Fruit fly (Drosophila melanogaster) whole organism, embryonic: ENCODE measurements around the gene drn.

Source experiments
- Bgb ChIP-seq: fragments of 200-800 bp; sonication (Bioruptor generic); IDR thresholded peaks from 2 replicates; pipeline ENCODE4 v1.3.6; 2022; ENCODE audit warnings: missing biosample characterization, missing genetic modification characterization; ENCODE audit not compliant: partially characterized antibody
- CG1024 ChIP-seq: fragments of 200-800 bp; sonication (Bioruptor generic); IDR thresholded peaks from 2 replicates; pipeline ENCODE4 v1.3.6; 2022; ENCODE audit warnings: missing biosample characterization, missing genetic modification characterization
- CG10267 ChIP-seq: fragments of 200-800 bp; sonication (Bioruptor generic); optimal IDR thresholded peaks from 2 replicates; lab custom pipeline; 2018; ENCODE audit warnings: missing biosample characterization, mild to moderate bottlenecking, missing genetic modification characterization, moderate library complexity
- CG10274 ChIP-seq: fragments of 200-800 bp; sonication (Bioruptor generic); optimal IDR thresholded peaks from 3 replicates; lab custom pipeline; 2017; ENCODE audit warnings: missing biosample characterization, mild to moderate bottlenecking, missing genetic modification characterization
- CG11085 ChIP-seq: fragments of 200-800 bp; sonication (Bioruptor generic); IDR thresholded peaks from 2 replicates; pipeline ENCODE4 v1.3.6; 2022; ENCODE audit warnings: missing biosample characterization, missing genetic modification characterization
- CG11247 ChIP-seq: fragments of 200-800 bp; sonication (Bioruptor generic); IDR thresholded peaks from 2 replicates; pipeline ENCODE4 v1.3.6; 2022; ENCODE audit warnings: missing biosample characterization, missing genetic modification characterization
- CG12299 ChIP-seq: fragments of 200-800 bp; sonication (Bioruptor generic); optimal IDR thresholded peaks from 2 replicates; lab custom pipeline; 2018; ENCODE audit warnings: missing biosample characterization, mild to moderate bottlenecking, missing genetic modification characterization
- CG14710 ChIP-seq: fragments of 200-800 bp; sonication (Bioruptor generic); optimal IDR thresholded peaks from 3 replicates; lab custom pipeline; 2019; ENCODE audit warnings: missing biosample characterization, mild to moderate bottlenecking, missing genetic modification characterization, moderate library complexity
- CG16863 ChIP-seq: fragments of 200-800 bp; sonication (Bioruptor generic); optimal IDR thresholded peaks from 3 replicates; lab custom pipeline; 2016; ENCODE audit warnings: missing biosample characterization, missing genetic modification characterization
- CG17361 ChIP-seq: fragments of 200-800 bp; sonication (Bioruptor generic); IDR thresholded peaks from 3 replicates; pipeline ENCODE4 v1.3.6; 2022; ENCODE audit warnings: missing biosample characterization, missing genetic modification characterization
- CG2202 ChIP-seq: fragments of 200-800 bp; sonication (Bioruptor generic); optimal IDR thresholded peaks from 2 replicates; lab custom pipeline; 2018; ENCODE audit warnings: missing biosample characterization, mild to moderate bottlenecking, missing genetic modification characterization
- CG30403 ChIP-seq: fragments of 200-800 bp; sonication (Bioruptor generic); optimal IDR thresholded peaks from 3 replicates; lab custom pipeline; 2016; ENCODE audit warnings: missing biosample characterization, missing genetic modification characterization
- CG4360 ChIP-seq: fragments of 200-800 bp; sonication (Bioruptor generic); IDR thresholded peaks from 2 replicates; pipeline ENCODE4 v1.3.6; 2022; ENCODE audit warnings: missing biosample characterization, missing genetic modification characterization
- CG4854 ChIP-seq: fragments of 200-800 bp; sonication (Bioruptor generic); optimal IDR thresholded peaks from 2 replicates; lab custom pipeline; 2016; ENCODE audit warnings: missing biosample characterization, missing genetic modification characterization, inconsistent platforms
- CG6254 ChIP-seq: fragments of 200-800 bp; sonication (Bioruptor generic); optimal IDR thresholded peaks from 3 replicates; lab custom pipeline; 2017; ENCODE audit warnings: mild to moderate bottlenecking, missing biosample characterization, missing genetic modification reagents, missing genetic modification characterization
- CG8290 ChIP-seq, 3 experiments: fragments of 200-800 bp; sonication (Bioruptor generic); optimal IDR thresholded peaks; 2 replicates each; lab custom pipeline; 2016 to 2019; ENCODE audit warnings: missing biosample characterization in 3 of 3, missing genetic modification characterization in 3 of 3, mild to moderate bottlenecking in 2 of 3, moderate library complexity in 1 of 3
- CG8924 ChIP-seq: fragments of 200-800 bp; optimal IDR thresholded peaks from 3 replicates; lab custom pipeline; 2019; ENCODE audit warnings: missing biosample characterization, mild to moderate bottlenecking, missing genetic modification characterization, moderate library complexity
- CoRest ChIP-seq: fragments of 200-800 bp; sonication (Bioruptor generic); optimal IDR thresholded peaks from 3 replicates; lab custom pipeline; 2018; ENCODE audit warnings: missing biosample characterization, mild to moderate bottlenecking, missing genetic modification characterization, moderate library complexity
- CrebB ChIP-seq: fragments of 200-800 bp; sonication (Bioruptor generic); optimal IDR thresholded peaks from 3 replicates; lab custom pipeline; 2018; ENCODE audit warnings: missing biosample characterization, mild to moderate bottlenecking, missing genetic modification characterization
- D ChIP-seq, 2 experiments: fragments of 200-800 bp in 1 of 2; fragments of >200 bp in 1 of 2; sonication (Bioruptor generic) in 1 of 2; optimal IDR thresholded peaks; 2 replicates in 1 of 2; 3 replicates in 1 of 2; lab custom pipeline; 2017; ENCODE audit warnings: mild to moderate bottlenecking in 1 of 2, missing biosample characterization in 1 of 2, missing genetic modification characterization in 1 of 2, missing genetic modification reagents in 1 of 2
- Dbx ChIP-seq: fragments of 200-800 bp; sonication (Bioruptor generic); IDR thresholded peaks from 3 replicates; pipeline ENCODE4 v1.3.6; 2022; ENCODE audit warnings: missing biosample characterization, missing genetic modification characterization
- Dll ChIP-seq: fragments of 200-800 bp; sonication (Bioruptor generic); IDR thresholded peaks from 4 replicates; pipeline ENCODE4 v1.3.6; 2022; ENCODE audit warnings: missing biosample characterization, missing genetic modification characterization; ENCODE audit not compliant: partially characterized antibody
- E2f1 ChIP-seq: fragments of 200-800 bp; sonication (Bioruptor generic); IDR thresholded peaks from 2 replicates; pipeline ENCODE4 v1.3.6; 2022; ENCODE audit warnings: missing biosample characterization, missing genetic modification characterization
- Eip74EF ChIP-seq, 2 experiments: fragments of 200-800 bp in 1 of 2; fragments of >200 bp in 1 of 2; sonication (Bioruptor generic) in 1 of 2; optimal IDR thresholded peaks; 2 replicates each; lab custom pipeline; 2017 to 2019; ENCODE audit warnings: missing biosample characterization in 2 of 2, missing genetic modification characterization in 2 of 2, mild to moderate bottlenecking in 1 of 2, moderate library complexity in 1 of 2
- GATAe ChIP-seq: fragments of 200-800 bp; sonication (Bioruptor generic); conservative IDR thresholded peaks from 2 replicates; pipeline ENCODE4 v1.3.6; 2022; ENCODE audit warnings: missing biosample characterization, missing genetic modification characterization
- HLH4C ChIP-seq: fragments of 200-800 bp; sonication (Bioruptor generic); IDR thresholded peaks from 3 replicates; pipeline ENCODE4 v1.3.6; 2022; ENCODE audit warnings: missing biosample characterization, missing genetic modification characterization; ENCODE audit not compliant: partially characterized antibody
- HmgD ChIP-seq: fragments of 200-800 bp; sonication (Bioruptor generic); optimal IDR thresholded peaks from 3 replicates; lab custom pipeline; 2016; ENCODE audit warnings: missing biosample characterization, missing genetic modification characterization
- MESR4 ChIP-seq: fragments of 200-800 bp; sonication (Bioruptor generic); optimal IDR thresholded peaks from 2 replicates; lab custom pipeline; 2018; ENCODE audit warnings: missing biosample characterization, mild to moderate bottlenecking, missing genetic modification characterization, moderate library complexity
- Myb ChIP-seq: fragments of 200-800 bp; sonication (Bioruptor generic); optimal IDR thresholded peaks from 2 replicates; lab custom pipeline; 2016; ENCODE audit warnings: missing biosample characterization, missing genetic modification characterization
- Oaz ChIP-seq: fragments of 200-800 bp; sonication (Bioruptor generic); IDR thresholded peaks from 2 replicates; pipeline ENCODE4 v1.3.6; 2022; ENCODE audit warnings: missing biosample characterization, missing genetic modification characterization
- Rfx ChIP-seq: fragments of 200-800 bp; sonication (Bioruptor generic); IDR thresholded peaks from 2 replicates; pipeline ENCODE4 v1.3.6; 2022; ENCODE audit warnings: missing biosample characterization, missing genetic modification characterization
- Spps ChIP-seq: fragments of 200-800 bp; sonication (Bioruptor generic); optimal IDR thresholded peaks from 2 replicates; lab custom pipeline; 2018; ENCODE audit warnings: missing biosample characterization, mild to moderate bottlenecking, missing genetic modification characterization
- Sry-β ChIP-seq: fragments of 200-800 bp; sonication (Bioruptor generic); optimal IDR thresholded peaks from 2 replicates; lab custom pipeline; 2018; ENCODE audit warnings: missing biosample characterization, mild to moderate bottlenecking, missing genetic modification characterization, moderate library complexity
- Xbp1 ChIP-seq: fragments of 200-800 bp; sonication (Bioruptor generic); optimal IDR thresholded peaks from 3 replicates; lab custom pipeline; 2016; ENCODE audit warnings: missing biosample characterization, mild to moderate bottlenecking, missing genetic modification characterization
- Xrp1 ChIP-seq: fragments of 200-800 bp; sonication (Bioruptor generic); IDR thresholded peaks from 2 replicates; pipeline ENCODE4 v1.3.6; 2022; ENCODE audit warnings: missing biosample characterization, missing genetic modification characterization
- ato ChIP-seq: fragments of 200-800 bp; sonication (Bioruptor generic); IDR thresholded peaks from 2 replicates; pipeline ENCODE4 v1.3.6; 2022; ENCODE audit warnings: missing biosample characterization, missing genetic modification characterization; ENCODE audit not compliant: partially characterized antibody
- br ChIP-seq: fragments of >200 bp; optimal IDR thresholded peaks from 2 replicates; lab custom pipeline; 2017
- chn ChIP-seq: fragments of 200-800 bp; sonication (Bioruptor generic); optimal IDR thresholded peaks from 2 replicates; lab custom pipeline; 2016; ENCODE audit warnings: missing biosample characterization, missing genetic modification characterization
- crp ChIP-seq, 2 experiments: fragments of 200-800 bp; sonication (Bioruptor generic); optimal IDR thresholded peaks; 2 replicates in 1 of 2; 3 replicates in 1 of 2; lab custom pipeline; 2017; ENCODE audit warnings: missing biosample characterization in 2 of 2, missing genetic modification characterization in 2 of 2, mild to moderate bottlenecking in 1 of 2, moderate library complexity in 1 of 2
- eyg ChIP-seq: fragments of 200-800 bp; sonication (Bioruptor generic); optimal IDR thresholded peaks from 3 replicates; lab custom pipeline; 2016; ENCODE audit warnings: missing biosample characterization, missing genetic modification characterization
- ham ChIP-seq: fragments of 200-800 bp; sonication (Bioruptor generic); IDR thresholded peaks from 2 replicates; pipeline ENCODE4 v1.3.6; 2022; ENCODE audit warnings: missing biosample characterization, missing genetic modification characterization
- lola ChIP-seq, 3 experiments: fragments of >200 bp in 2 of 3; fragments of 200-800 bp in 1 of 3; sonication (Bioruptor generic) in 1 of 3; optimal IDR thresholded peaks; 2 replicates each; lab custom pipeline; 2017 to 2019; ENCODE audit warnings: missing biosample characterization in 3 of 3, missing genetic modification characterization in 3 of 3, mild to moderate bottlenecking in 1 of 3, moderate library complexity in 1 of 3
- otp ChIP-seq: fragments of 200-800 bp; sonication (Bioruptor generic); IDR thresholded peaks from 3 replicates; pipeline ENCODE4, ENCODE4 v1.3.6; 2022; ENCODE audit warnings: missing biosample characterization, missing genetic modification characterization
- repo ChIP-seq: fragments of 200-800 bp; sonication (Bioruptor generic); optimal IDR thresholded peaks from 2 replicates; lab custom pipeline; 2016; ENCODE audit warnings: missing biosample characterization, missing genetic modification characterization
- tup ChIP-seq: fragments of 200-800 bp; sonication (Bioruptor generic); optimal IDR thresholded peaks from 2 replicates; lab custom pipeline; 2016; ENCODE audit warnings: missing biosample characterization, mild to moderate bottlenecking, missing genetic modification characterization, moderate library complexity
- zfh2 ChIP-seq: fragments of 200-800 bp; sonication (Bioruptor generic); optimal IDR thresholded peaks from 2 replicates; lab custom pipeline; 2016; ENCODE audit warnings: missing biosample characterization, missing genetic modification characterization

The drn gene

dm6 chr3R:9341189-9342012, 1.4 kb downstream of the drn start (continued):
- peak; percentile 87 for TF ChIP-seq Rfx
- TF ChIP-seq CG8924, result peak; percentile 89
- TF ChIP-seq CG14710 (tag; lab: Kevin White, UChicago), result peak; percentile 76
- peak; percentile 25 for TF ChIP-seq Sry-β (GFP tag; lab: Kevin White, UChicago)
- TF ChIP-seq CG30403, result peak; percentile 89
- peak in 1 of 2 experiments; percentile 16 for TF ChIP-seq crp (GFP tag; optimal IDR thresholded peaks at IDR 0.05; lab: Kevin White, UChicago)
- TF ChIP-seq CG8290 (GFP tag; optimal IDR thresholded peaks at IDR 0.05; lab: Kevin White, UChicago), result peak; percentile 51
- peak; percentile 78 to 79 for TF ChIP-seq CG8290 (tag; optimal IDR thresholded peaks at IDR 0.05; lab: Kevin White, UChicago)
- TF ChIP-seq Xbp1 (GFP tag; lab: Kevin White, UChicago), result peak; percentile 74
- peak; percentile 90 for TF ChIP-seq HLH4C (GFP tag; lab: Robert Waterston, UW)
- 0 out of 2 replicates have a peak, but pooled peaks have one; percentile 18 for TF ChIP-seq ato (GFP tag; lab: Robert Waterston, UW)
- no peak; the same call in 1 of the 2 replicates for TF ChIP-seq ham (GFP tag; lab: Robert Waterston, UW)
- TF ChIP-seq Myb (GFP tag; lab: Kevin White, UChicago), result no peak
- peak; percentile 71 for TF ChIP-seq Dbx (GFP tag; lab: Robert Waterston, UW)
- peak; percentile 15 for TF ChIP-seq repo
- peak; percentile 81 for TF ChIP-seq CG17361 (GFP tag; lab: Robert Waterston, UW)
- peak; percentile 5 for TF ChIP-seq CG16863
- peak; percentile 25 for TF ChIP-seq tup (GFP tag; lab: Kevin White, UChicago)
- peak; percentile 84 for TF ChIP-seq CG12299 (tag; lab: Kevin White, UChicago)
- no peak for TF ChIP-seq CG10274
- TF ChIP-seq Oaz (GFP tag; lab: Robert Waterston, UW), result peak; percentile 44; the same call in 1 of the 2 replicates
- TF ChIP-seq chn, result peak; percentile 56
- no peak for TF ChIP-seq br (lab: Kevin White, UChicago)
- peak; percentile 46; the same call in 1 of the 2 replicates for TF ChIP-seq CG11247 (GFP tag; lab: Robert Waterston, UW)
- peak; percentile 74 for TF ChIP-seq CG10267 (tag; lab: Kevin White, UChicago)
- TF ChIP-seq Bgb, result peak; percentile 88
- peak; percentile 47; the same call in 1 of the 2 replicates for TF ChIP-seq E2f1
- peak; percentile 55 for TF ChIP-seq CrebB (tag; lab: Kevin White, UChicago)
- TF ChIP-seq CG6254 (GFP tag; lab: Kevin White, UChicago), result peak; percentile 56
- TF ChIP-seq CG11085 (GFP tag; lab: Robert Waterston, UW), result peak; percentile 34; the same call in 1 of the 2 replicates
- peak; percentile 62 for TF ChIP-seq CG2202 (tag; lab: Kevin White, UChicago)
- peak; percentile 54 for TF ChIP-seq Spps
- peak; percentile 66 for TF ChIP-seq zfh2 (GFP tag; lab: Kevin White, UChicago)
- TF ChIP-seq Dll (GFP tag; lab: Robert Waterston, UW), result peak; percentile 97
- TF ChIP-seq lola (GFP tag; optimal IDR thresholded peaks at IDR 0.05; lab: Kevin White, UChicago), result peak in 1 of 3 experiments; percentile 74
- TF ChIP-seq CG1024, result no peak
- TF ChIP-seq CG4360 (GFP tag; lab: Robert Waterston, UW), result no peak
- TF ChIP-seq GATAe (GFP tag; lab: Robert Waterston, UW), result no peak
- peak; percentile 48; the same call in 1 of the 3 replicates for TF ChIP-seq otp (GFP tag; lab: Robert Waterston, UW)
- TF ChIP-seq eyg (GFP tag; lab: Kevin White, UChicago), result no peak
- TF ChIP-seq Xrp1 (GFP tag; lab: Robert Waterston, UW), result peak; percentile 72
- peak in 1 of 2 experiments; percentile 43 for TF ChIP-seq Eip74EF (GFP tag; optimal IDR thresholded peaks at IDR 0.05; lab: Kevin White, UChicago)
- peak; percentile 13 for TF ChIP-seq HmgD (GFP tag; lab: Kevin White, UChicago)
- peak; percentile 59 for TF ChIP-seq CG4854 (GFP tag; lab: Kevin White, UChicago)
- TF ChIP-seq MESR4 (GFP tag; lab: Kevin White, UChicago), result peak; percentile 37
- TF ChIP-seq D (optimal IDR thresholded peaks at IDR 0.05; lab: Kevin White, UChicago), result no peak
- TF ChIP-seq D (GFP tag; optimal IDR thresholded peaks at IDR 0.05; lab: Kevin White, UChicago), result peak; percentile 65
- TF ChIP-seq CoRest (tag; lab: Kevin White, UChicago), result peak; percentile 85
